In genomic region chrII:14086931-14087330, ce11 we compare ENCODE assay signal across 3 worm cellular contexts.
A peak's percentile ranks its signal among the peaks of the same experiment; 100 is the strongest.
TF ChIP-seq lines count a peak whose summit lies in the region.

No protein-coding gene starts in this region.

TF ChIP-seq in whole organism, L1 larva, 84 proteins besides CTCF, POLR2A, EP300 and RAD21:
- TF ChIP-seq ceh-8 (GFP tag; optimal IDR thresholded peaks at IDR 0.05; lab: Kevin White, UChicago) (peak; percentile 46), dpl-1 (GFP tag; optimal IDR thresholded peaks at IDR 0.05; lab: Kevin White, UChicago) (no peak)
TF ChIP-seq in whole organism, L1 larva: peak in this region for 1.

TF ChIP-seq in whole organism, L4 larva, 104 proteins besides CTCF, POLR2A, EP300 and RAD21:
- TF ChIP-seq ces-1 (GFP tag; optimal IDR thresholded peaks at IDR 0.05; lab: Kevin White, UChicago): no peak
- TF ChIP-seq set-16 (GFP tag; IDR thresholded peaks at IDR 0.05; lab: Robert Waterston, UW): peak; percentile 97

TF ChIP-seq in whole organism, young adult, 124 proteins besides CTCF, POLR2A, EP300 and RAD21:
- no peak for TF ChIP-seq nhr-90 (tag; optimal IDR thresholded peaks at IDR 0.05; lab: Kevin White, UChicago)
- peak; percentile 87 for TF ChIP-seq zfh-2 (GFP tag; conservative IDR thresholded peaks at IDR 0.05; lab: Robert Waterston, UW)
- 0 out of 2 replicates have a peak, but pooled peaks have one; percentile 7 for TF ChIP-seq mcd-1 (GFP tag; IDR thresholded peaks at IDR 0.05; lab: Robert Waterston, UW)
- TF ChIP-seq F10E7.11 (tag; optimal IDR thresholded peaks at IDR 0.05; lab: Kevin White, UChicago): no peak
- peak; percentile 93 for TF ChIP-seq egrh-3 (GFP tag; IDR thresholded peaks at IDR 0.05; lab: Robert Waterston, UW)
- no peak for TF ChIP-seq K11D2.4 (GFP tag; IDR thresholded peaks at IDR 0.05; lab: Robert Waterston, UW)
- no peak for TF ChIP-seq unc-130 (GFP tag; optimal IDR thresholded peaks at IDR 0.05; lab: Kevin White, UChicago)
